Fruit fly (Drosophila melanogaster) whole organism, embryonic: ENCODE data around the gene CG3008.

Source experiments
- Atf-2 ChIP-seq: fragments of 200-800 bp; sonication (Bioruptor generic); optimal IDR thresholded peaks from 2 replicates; lab custom pipeline; 2016; ENCODE audit warnings: missing biosample characterization, missing genetic modification characterization
- Atf3 ChIP-seq: fragments of 200-800 bp; sonication (Bioruptor generic); optimal IDR thresholded peaks from 3 replicates; lab custom pipeline; 2016; ENCODE audit warnings: missing biosample characterization, missing genetic modification characterization
- CG10431 ChIP-seq: fragments of 200-800 bp; sonication (Bioruptor generic); optimal IDR thresholded peaks from 3 replicates; lab custom pipeline; 2018; ENCODE audit warnings: missing biosample characterization, mild to moderate bottlenecking, missing genetic modification characterization
- CG10979 ChIP-seq: fragments of 200-800 bp; sonication (Bioruptor generic); optimal IDR thresholded peaks from 2 replicates; lab custom pipeline; 2018; ENCODE audit warnings: missing biosample characterization, mild to moderate bottlenecking, missing genetic modification characterization, moderate library complexity
- CG11093 ChIP-seq: fragments of 200-800 bp; sonication (Bioruptor generic); IDR thresholded peaks from 3 replicates; pipeline ENCODE4 v1.3.6; 2022; ENCODE audit warnings: missing biosample characterization, missing genetic modification characterization
- CG12071 ChIP-seq: fragments of 200-800 bp; sonication (Bioruptor generic); optimal IDR thresholded peaks from 3 replicates; lab custom pipeline; 2018; ENCODE audit warnings: missing biosample characterization, mild to moderate bottlenecking, missing genetic modification characterization
- CG16779 ChIP-seq: fragments of 200-800 bp; sonication (Bioruptor generic); IDR thresholded peaks from 2 replicates; pipeline ENCODE4 v1.3.6; 2022; ENCODE audit warnings: missing biosample characterization, missing genetic modification characterization
- CG17912 ChIP-seq: fragments of 200-800 bp; sonication (Bioruptor generic); optimal IDR thresholded peaks from 2 replicates; lab custom pipeline; 2018; ENCODE audit warnings: missing biosample characterization, mild to moderate bottlenecking, missing genetic modification characterization
- CG18262 ChIP-seq: fragments of 200-800 bp; optimal IDR thresholded peaks from 3 replicates; lab custom pipeline; 2019; ENCODE audit warnings: missing biosample characterization, mild to moderate bottlenecking, missing genetic modification characterization, moderate library complexity
- CG34422 ChIP-seq: fragments of 200-800 bp; sonication (Bioruptor generic); IDR thresholded peaks from 3 replicates; pipeline ENCODE4 v1.3.6; 2022; ENCODE audit warnings: missing biosample characterization, missing genetic modification characterization
- CG4328 ChIP-seq: fragments of 200-800 bp; sonication (Bioruptor generic); optimal IDR thresholded peaks from 3 replicates; lab custom pipeline; 2017; ENCODE audit warnings: missing biosample characterization, missing genetic modification reagents, missing genetic modification characterization
- CG6813 ChIP-seq: fragments of 200-800 bp; sonication (Bioruptor generic); optimal IDR thresholded peaks from 2 replicates; lab custom pipeline; 2017; ENCODE audit warnings: missing biosample characterization, missing genetic modification characterization, mild to moderate bottlenecking, moderate library complexity, missing genetic modification reagents
- CG7271 ChIP-seq: fragments of 200-800 bp; sonication (Bioruptor generic); optimal IDR thresholded peaks from 2 replicates; lab custom pipeline; 2018; ENCODE audit warnings: missing biosample characterization, mild to moderate bottlenecking, missing genetic modification characterization, moderate library complexity
- CG7786 ChIP-seq: fragments of 200-800 bp; sonication (Bioruptor generic); optimal IDR thresholded peaks from 2 replicates; lab custom pipeline; 2016; ENCODE audit warnings: missing biosample characterization, missing genetic modification characterization
- CG8478 ChIP-seq: fragments of >200 bp; optimal IDR thresholded peaks from 2 replicates; lab custom pipeline; 2018
- CG9817 ChIP-seq: fragments of 200-800 bp; sonication (Bioruptor generic); optimal IDR thresholded peaks from 2 replicates; lab custom pipeline; 2018; ENCODE audit warnings: missing biosample characterization, mild to moderate bottlenecking, missing genetic modification characterization, moderate library complexity
- CkIIα-i1 ChIP-seq: fragments of 200-800 bp; sonication (Bioruptor generic); IDR thresholded peaks from 2 replicates; pipeline ENCODE4 v1.3.6; 2022; ENCODE audit warnings: missing biosample characterization, missing genetic modification characterization
- CrebB ChIP-seq: fragments of 200-800 bp; sonication (Bioruptor generic); optimal IDR thresholded peaks from 3 replicates; lab custom pipeline; 2018; ENCODE audit warnings: missing biosample characterization, mild to moderate bottlenecking, missing genetic modification characterization
- Doc2 ChIP-seq: fragments of 200-800 bp; sonication (Bioruptor generic); IDR thresholded peaks from 2 replicates; pipeline ENCODE4 v1.3.6; 2022; ENCODE audit warnings: missing biosample characterization, missing genetic modification characterization
- Ets65A ChIP-seq: fragments of 200-800 bp; sonication (Bioruptor generic); peaks from one replicate; lab custom pipeline; 2016; ENCODE audit warnings: missing biosample characterization, missing genetic modification characterization
- HLH3B ChIP-seq: fragments of 200-800 bp; sonication (Bioruptor generic); IDR thresholded peaks from 2 replicates; pipeline ENCODE4 v1.3.6; 2022; ENCODE audit warnings: missing biosample characterization, missing genetic modification characterization
- MESR4 ChIP-seq: fragments of 200-800 bp; sonication (Bioruptor generic); optimal IDR thresholded peaks from 2 replicates; lab custom pipeline; 2018; ENCODE audit warnings: missing biosample characterization, mild to moderate bottlenecking, missing genetic modification characterization, moderate library complexity
- Myb ChIP-seq: fragments of 200-800 bp; sonication (Bioruptor generic); optimal IDR thresholded peaks from 2 replicates; lab custom pipeline; 2016; ENCODE audit warnings: missing biosample characterization, missing genetic modification characterization
- NFAT ChIP-seq: fragments of 200-800 bp; sonication (Bioruptor generic); IDR thresholded peaks from 2 replicates; pipeline ENCODE4 v1.3.6; 2022; ENCODE audit warnings: missing biosample characterization, missing genetic modification characterization
- Neu2 ChIP-seq: fragments of 200-800 bp; sonication (Bioruptor generic); optimal IDR thresholded peaks from 3 replicates; lab custom pipeline; 2016; ENCODE audit warnings: missing biosample characterization, missing genetic modification characterization, borderline replicate concordance
- Opbp ChIP-seq: fragments of 200-800 bp; sonication (Bioruptor generic); IDR thresholded peaks from 3 replicates; pipeline ENCODE4 v1.3.6; 2022; ENCODE audit warnings: missing biosample characterization, missing genetic modification characterization; ENCODE audit not compliant: partially characterized antibody
- Poxn ChIP-seq: fragments of 200-800 bp; sonication (Bioruptor generic); IDR thresholded peaks from 2 replicates; pipeline ENCODE4 v1.3.6; 2022; ENCODE audit warnings: missing biosample characterization, missing genetic modification characterization
- Rx ChIP-seq: fragments of 200-800 bp; sonication (Bioruptor generic); IDR thresholded peaks from 2 replicates; pipeline ENCODE4 v1.3.6; 2022; ENCODE audit warnings: missing biosample characterization, missing genetic modification characterization
- Xrp1 ChIP-seq: fragments of 200-800 bp; sonication (Bioruptor generic); IDR thresholded peaks from 2 replicates; pipeline ENCODE4 v1.3.6; 2022; ENCODE audit warnings: missing biosample characterization, missing genetic modification characterization
- aop ChIP-seq: fragments of 200-800 bp; sonication (Bioruptor generic); IDR thresholded peaks from 2 replicates; pipeline ENCODE4 v1.3.6; 2022; ENCODE audit warnings: missing biosample characterization, missing genetic modification characterization
- ap ChIP-seq: fragments of 200-800 bp; sonication (Bioruptor generic); IDR thresholded peaks from 2 replicates; pipeline ENCODE4 v1.3.6; 2022; ENCODE audit warnings: missing biosample characterization, missing genetic modification characterization
- ash1 ChIP-seq: fragments of 200-800 bp; sonication (Bioruptor generic); optimal IDR thresholded peaks from 2 replicates; lab custom pipeline; 2018; ENCODE audit warnings: missing biosample characterization, mild to moderate bottlenecking, missing genetic modification characterization
- crc ChIP-seq: fragments of 200-800 bp; sonication (Bioruptor generic); optimal IDR thresholded peaks from 2 replicates; lab custom pipeline; 2016; ENCODE audit warnings: missing biosample characterization, missing genetic modification characterization
- dysf ChIP-seq: fragments of 200-800 bp; sonication (Bioruptor generic); IDR thresholded peaks from 3 replicates; pipeline ENCODE4 v1.3.6; 2022; ENCODE audit warnings: missing biosample characterization, missing genetic modification characterization
- ems ChIP-seq: fragments of 200-800 bp; sonication (Bioruptor generic); optimal IDR thresholded peaks from 3 replicates; lab custom pipeline; 2016; ENCODE audit warnings: missing biosample characterization, missing genetic modification characterization
- esg ChIP-seq: fragments of 200-800 bp; sonication (Bioruptor generic); conservative IDR thresholded peaks from 2 replicates; pipeline ENCODE4 v1.3.6; 2022; ENCODE audit warnings: missing biosample characterization, missing genetic modification characterization
- fd64A ChIP-seq: fragments of 200-800 bp; sonication (Bioruptor generic); optimal IDR thresholded peaks from 3 replicates; lab custom pipeline; 2018; ENCODE audit warnings: missing biosample characterization, mild to moderate bottlenecking, missing genetic modification characterization
- ftz-f1 ChIP-seq: fragments of 200-800 bp; sonication (Bioruptor generic); optimal IDR thresholded peaks from 2 replicates; lab custom pipeline; 2016; ENCODE audit warnings: missing biosample characterization, missing genetic modification characterization
- gce ChIP-seq: fragments of 200-800 bp; sonication (Bioruptor generic); IDR thresholded peaks from 3 replicates; pipeline ENCODE4 v1.3.6; 2022; ENCODE audit warnings: missing biosample characterization, missing genetic modification characterization
- gro ChIP-seq: fragments of 200-800 bp; sonication (Bioruptor generic); optimal IDR thresholded peaks from 2 replicates; lab custom pipeline; 2016; ENCODE audit warnings: missing biosample characterization, missing genetic modification characterization
- gsb ChIP-seq: fragments of 200-800 bp; sonication (Bioruptor generic); IDR thresholded peaks from 2 replicates; pipeline ENCODE4 v1.3.6; 2022; ENCODE audit warnings: missing biosample characterization, missing genetic modification characterization
- her ChIP-seq: fragments of 200-800 bp; sonication (Bioruptor generic); optimal IDR thresholded peaks from 2 replicates; lab custom pipeline; 2016; ENCODE audit warnings: missing biosample characterization, missing genetic modification characterization
- hkb ChIP-seq, 2 experiments: fragments of 200-800 bp in 1 of 2; fragments of >200 bp in 1 of 2; sonication (Bioruptor generic) in 1 of 2; IDR thresholded peaks in 1 of 2; optimal IDR thresholded peaks in 1 of 2; 2 replicates each; pipeline versions ENCODE4 v1.3.6 to Lab custom; 2017 to 2022; ENCODE audit warnings: missing biosample characterization in 1 of 2, missing genetic modification characterization in 1 of 2
- lab ChIP-seq: fragments of 200-800 bp; sonication (Bioruptor generic); optimal IDR thresholded peaks from 3 replicates; lab custom pipeline; 2017; ENCODE audit warnings: missing biosample characterization, missing genetic modification characterization, mild to moderate bottlenecking, moderate library complexity, missing genetic modification reagents
- lola ChIP-seq, 3 experiments: fragments of >200 bp in 2 of 3; fragments of 200-800 bp in 1 of 3; sonication (Bioruptor generic) in 1 of 3; optimal IDR thresholded peaks; 2 replicates each; lab custom pipeline; 2017 to 2019; ENCODE audit warnings: missing biosample characterization in 3 of 3, missing genetic modification characterization in 3 of 3, mild to moderate bottlenecking in 1 of 3, moderate library complexity in 1 of 3
- oc ChIP-seq: fragments of 200-800 bp; sonication (Bioruptor generic); optimal IDR thresholded peaks from 2 replicates; lab custom pipeline; 2018; ENCODE audit warnings: missing biosample characterization, mild to moderate bottlenecking, missing genetic modification characterization, moderate library complexity
- sima ChIP-seq: fragments of 200-800 bp; sonication (Bioruptor generic); optimal IDR thresholded peaks from 2 replicates; lab custom pipeline; 2016; ENCODE audit warnings: missing biosample characterization, missing genetic modification characterization
- sna ChIP-seq: fragments of 200-800 bp; sonication (Bioruptor generic); IDR thresholded peaks from 2 replicates; pipeline ENCODE4 v1.3.6; 2022; ENCODE audit warnings: missing biosample characterization, missing genetic modification characterization; ENCODE audit not compliant: partially characterized antibody
- tap ChIP-seq: fragments of 200-800 bp; optimal IDR thresholded peaks from 3 replicates; lab custom pipeline; 2019; ENCODE audit warnings: missing biosample characterization, mild to moderate bottlenecking, missing genetic modification characterization, moderate library complexity
- trh ChIP-seq: fragments of 200-800 bp; sonication (Bioruptor generic); optimal IDR thresholded peaks from 2 replicates; lab custom pipeline; 2016; ENCODE audit warnings: missing biosample characterization, missing genetic modification characterization
- wdn ChIP-seq: fragments of 200-800 bp; sonication (Bioruptor generic); IDR thresholded peaks from 2 replicates; pipeline ENCODE4 v1.3.6; 2022; ENCODE audit warnings: missing biosample characterization, missing genetic modification characterization
- yki ChIP-seq: fragments of >200 bp; optimal IDR thresholded peaks from 3 replicates; lab custom pipeline; 2018

Gene CG3008

DNA sequence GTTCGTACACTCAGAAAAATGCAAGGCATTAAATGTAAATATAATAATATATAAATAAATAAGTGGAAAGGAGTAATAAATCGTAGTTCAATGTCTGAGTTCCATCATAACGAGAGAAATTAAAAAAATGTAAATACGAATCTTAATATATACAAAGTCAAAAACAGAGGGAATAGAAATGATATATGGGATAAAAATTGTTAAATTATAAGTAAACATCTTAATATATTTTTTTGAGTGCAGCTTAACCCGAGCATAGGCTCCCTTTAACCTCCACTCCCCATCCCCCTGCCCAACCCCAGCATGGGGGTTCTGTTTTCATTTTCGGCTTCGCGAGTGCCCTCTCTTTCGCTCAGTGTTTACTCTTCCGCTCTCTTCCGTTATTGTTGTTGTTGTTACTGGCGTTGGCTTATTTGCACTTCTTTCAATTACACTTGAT lies 32.6 kb downstream of the CG3008 start (continued):
- TF ChIP-seq CG7271 (no peak), hkb (optimal IDR thresholded peaks at IDR 0.05; lab: Kevin White, UChicago) (no peak), hkb (GFP tag; IDR thresholded peaks at IDR 0.05; lab: Robert Waterston, UW) (no peak), ems (GFP tag; lab: Kevin White, UChicago) (no peak), Neu2 (GFP tag; lab: Kevin White, UChicago) (no peak), NFAT (GFP tag; lab: Robert Waterston, UW) (no peak), Atf3 (GFP tag; lab: Kevin White, UChicago) (no peak), CrebB (tag; lab: Kevin White, UChicago) (no peak), MESR4 (no peak), ash1 (no peak), esg (GFP tag; lab: Robert Waterston, UW) (no peak), Doc2 (GFP tag; lab: Robert Waterston, UW) (no peak), CG17912 (GFP tag; lab: Kevin White, UChicago) (no peak), dysf (GFP tag; lab: Robert Waterston, UW) (peak; percentile 36; the same call in 1 of the 3 replicates), CG9817 (tag; lab: Kevin White, UChicago) (no peak), CG4328 (no peak), Opbp (no peak), sima (GFP tag; lab: Kevin White, UChicago) (no peak), lola (GFP tag; optimal IDR thresholded peaks at IDR 0.05; lab: Kevin White, UChicago) (peak in 1 of 3 experiments; percentile 37), CG11093 (no peak), Ets65A (GFP tag; lab: Kevin White, UChicago) (no peak), CG18262 (tag; lab: Kevin White, UChicago) (peak; percentile 57), Myb (GFP tag; lab: Kevin White, UChicago) (no peak), fd64A (GFP tag; lab: Kevin White, UChicago) (no peak), CkIIα-i1 (no peak), CG6813 (GFP tag; lab: Kevin White, UChicago) (no peak), gro (GFP tag; lab: Kevin White, UChicago) (no peak), CG16779 (GFP tag; lab: Robert Waterston, UW) (no peak), oc (no peak), yki (lab: Kevin White, UChicago) (no peak), Xrp1 (GFP tag; lab: Robert Waterston, UW) (peak; percentile 39), HLH3B (GFP tag; lab: Robert Waterston, UW) (no peak), Rx (GFP tag; lab: Robert Waterston, UW) (no peak), CG34422 (no peak), trh (no peak), gce (GFP tag; lab: Robert Waterston, UW) (no peak), sna (GFP tag; lab: Robert Waterston, UW) (no peak), Poxn (no peak), CG12071 (GFP tag; lab: Kevin White, UChicago) (no peak), CG10431 (GFP tag; lab: Kevin White, UChicago) (no peak), ftz-f1 (GFP tag; lab: Kevin White, UChicago) (no peak), her (GFP tag; lab: Kevin White, UChicago) (no peak), CG10979 (tag; lab: Kevin White, UChicago) (peak; percentile 64), lab (peak; percentile 50), tap (tag; lab: Kevin White, UChicago) (no peak), crc (GFP tag; lab: Kevin White, UChicago) (no peak), wdn (GFP tag; lab: Robert Waterston, UW) (peak; percentile 13; the same call in 1 of the 2 replicates), Atf-2 (no peak), gsb (GFP tag; lab: Robert Waterston, UW) (no peak), CG8478 (lab: Kevin White, UChicago) (no peak), aop (no peak), ap (GFP tag; lab: Robert Waterston, UW) (no peak), CG7786 (GFP tag; lab: Kevin White, UChicago) (no peak)
